Worm (Caenorhabditis elegans) whole organism, late embryonic: Measurements from ENCODE around the gene srlf-18.
A peak's percentile ranks its signal among the peaks of the same experiment; 100 is the strongest.

ENCODE experiments used
- K02D7.2 ChIP-seq: sonication (generic microtip); optimal IDR thresholded peaks from 2 replicates; lab custom pipeline; 2017; ENCODE audit warnings: mild to moderate bottlenecking, missing genetic modification characterization, missing compliant biosample characterization
- K09A11.1 ChIP-seq: sonication (generic microtip); optimal IDR thresholded peaks from 2 replicates; lab custom pipeline; 2017; ENCODE audit warnings: antibody characterized with exemption, mild to moderate bottlenecking, missing genetic modification characterization, missing compliant biosample characterization; ENCODE audit not compliant: insufficient read depth
- T23F11.4 ChIP-seq: fragments of 200-800 bp; sonication (Bioruptor generic); optimal IDR thresholded peaks from 2 replicates; lab custom pipeline; 2018; ENCODE audit warnings: mild to moderate bottlenecking, missing genetic modification characterization, missing compliant biosample characterization
- ahr-1 ChIP-seq: sonication (generic microtip); optimal IDR thresholded peaks from 2 replicates; lab custom pipeline; 2016; ENCODE audit warnings: missing genetic modification characterization, missing compliant biosample characterization
- ceh-18 ChIP-seq: sonication (generic microtip); optimal IDR thresholded peaks from 2 replicates; lab custom pipeline; 2016; ENCODE audit warnings: missing genetic modification characterization, missing compliant biosample characterization
- ceh-24 ChIP-seq: sonication (generic microtip); optimal IDR thresholded peaks from 2 replicates; lab custom pipeline; 2016; ENCODE audit warnings: mild to moderate bottlenecking, missing genetic modification characterization, missing compliant biosample characterization
- ceh-34 ChIP-seq: sonication (generic microtip); optimal IDR thresholded peaks from 2 replicates; lab custom pipeline; 2016; ENCODE audit warnings: mild to moderate bottlenecking, missing genetic modification characterization, missing compliant biosample characterization
- ceh-6 ChIP-seq: fragments of 200-800 bp; sonication (Bioruptor generic); optimal IDR thresholded peaks from 2 replicates; lab custom pipeline; 2018; ENCODE audit warnings: mild to moderate bottlenecking, missing genetic modification characterization, missing compliant biosample characterization
- ceh-9 ChIP-seq: sonication (generic microtip); optimal IDR thresholded peaks from 2 replicates; lab custom pipeline; 2016; ENCODE audit warnings: mild to moderate bottlenecking, missing genetic modification characterization, inconsistent platforms, missing compliant biosample characterization
- elt-4 ChIP-seq: sonication (generic microtip); optimal IDR thresholded peaks from 2 replicates; lab custom pipeline; 2016; ENCODE audit warnings: missing genetic modification characterization, missing compliant biosample characterization
- ets-4 ChIP-seq: sonication (generic microtip); optimal IDR thresholded peaks from 2 replicates; lab custom pipeline; 2016; ENCODE audit warnings: missing genetic modification characterization, missing compliant biosample characterization
- fkh-10 ChIP-seq: fragments of 150-350 bp; optimal IDR thresholded peaks from 2 replicates; lab custom pipeline; 2014; ENCODE audit warnings: missing biosample characterization, missing genetic modification reagents, missing genetic modification characterization
- fkh-6 ChIP-seq: sonication (generic microtip); optimal IDR thresholded peaks from 2 replicates; lab custom pipeline; 2016; ENCODE audit warnings: missing genetic modification characterization, missing compliant biosample characterization
- gmeb-2 ChIP-seq: sonication (generic microtip); optimal IDR thresholded peaks from 2 replicates; lab custom pipeline; 2016; ENCODE audit warnings: missing genetic modification characterization, inconsistent platforms, missing compliant biosample characterization
- hlh-15 ChIP-seq: sonication (generic microtip); optimal IDR thresholded peaks from 2 replicates; lab custom pipeline; 2016; ENCODE audit warnings: missing genetic modification characterization, missing compliant biosample characterization
- hlh-8 ChIP-seq: sonication (generic microtip); optimal IDR thresholded peaks from 2 replicates; lab custom pipeline; 2016; ENCODE audit warnings: missing genotype, missing genetic modification characterization, missing compliant biosample characterization
- lin-11 ChIP-seq: fragments of 200-800 bp; sonication (Bioruptor generic); optimal IDR thresholded peaks from 2 replicates; lab custom pipeline; 2018; ENCODE audit warnings: mild to moderate bottlenecking, missing genetic modification characterization, missing compliant biosample characterization
- mec-3 ChIP-seq: sonication (generic microtip); optimal IDR thresholded peaks from 2 replicates; lab custom pipeline; 2016; ENCODE audit warnings: borderline replicate concordance, missing genetic modification characterization, missing compliant biosample characterization
- nfya-1 ChIP-seq: sonication (generic microtip); optimal IDR thresholded peaks from 2 replicates; lab custom pipeline; 2017; ENCODE audit warnings: missing genetic modification characterization, mild to moderate bottlenecking, missing compliant biosample characterization, antibody characterized with exemption, moderate library complexity
- nhr-232 ChIP-seq: sonication (generic microtip); optimal IDR thresholded peaks from 2 replicates; lab custom pipeline; 2016; ENCODE audit warnings: missing genetic modification characterization, missing compliant biosample characterization
- pag-3 ChIP-seq: sonication (generic microtip); optimal IDR thresholded peaks from 2 replicates; lab custom pipeline; 2016; ENCODE audit warnings: missing compliant biosample characterization, missing genetic modification characterization, borderline replicate concordance
- pha-4 ChIP-seq: fragments of 150-350 bp; optimal IDR thresholded peaks from 2 replicates; lab custom pipeline; 2018; ENCODE audit warnings: missing biosample characterization, missing genetic modification reagents, missing genetic modification characterization
- pqm-1 ChIP-seq: sonication (generic microtip); optimal IDR thresholded peaks from 2 replicates; lab custom pipeline; 2016; ENCODE audit warnings: missing genetic modification characterization, missing compliant biosample characterization
- ref-2 ChIP-seq: sonication (generic microtip); optimal IDR thresholded peaks from 2 replicates; lab custom pipeline; 2016; ENCODE audit warnings: missing genetic modification characterization, missing compliant biosample characterization
- sox-2 ChIP-seq: fragments of 200-800 bp; sonication (Bioruptor generic); IDR thresholded peaks from 2 replicates; pipeline ENCODE4 v1.3.6; 2022; ENCODE audit warnings: missing genetic modification reagents, missing genetic modification characterization, missing compliant biosample characterization
- sox-4 ChIP-seq: sonication (generic microtip); optimal IDR thresholded peaks from 2 replicates; lab custom pipeline; 2017; ENCODE audit warnings: mild to moderate bottlenecking, missing genetic modification characterization, inconsistent platforms, missing compliant biosample characterization
- syd-9 ChIP-seq: sonication (generic microtip); optimal IDR thresholded peaks from 2 replicates; lab custom pipeline; 2016; ENCODE audit warnings: mild to moderate bottlenecking, missing genetic modification characterization, moderate library complexity, missing compliant biosample characterization
- unc-3 ChIP-seq, 2 experiments: fragments of 200-800 bp in 1 of 2; sonication (Bioruptor generic) in 1 of 2; sonication (generic microtip) in 1 of 2; conservative IDR thresholded peaks in 1 of 2; optimal IDR thresholded peaks in 1 of 2; 2 replicates each; pipeline versions ENCODE4 v1.3.6 to Lab custom; 2016 to 2022; ENCODE audit warnings: missing compliant biosample characterization in 2 of 2, missing genetic modification characterization in 2 of 2, missing genetic modification reagents in 1 of 2
- unc-42 ChIP-seq: sonication (generic microtip); optimal IDR thresholded peaks from 2 replicates; lab custom pipeline; 2016; ENCODE audit warnings: missing genotype, missing genetic modification characterization, missing compliant biosample characterization
- unc-55 ChIP-seq: sonication (generic microtip); optimal IDR thresholded peaks from 2 replicates; lab custom pipeline; 2017; ENCODE audit warnings: missing biosample characterization, missing genetic modification reagents, missing genetic modification characterization
- ztf-16 ChIP-seq: sonication (generic microtip); optimal IDR thresholded peaks from 2 replicates; lab custom pipeline; 2017; ENCODE audit warnings: missing genetic modification characterization, missing compliant biosample characterization

Gene srlf-18

ce11 chrIV:11100271-11100670 is 1.0 kb downstream of the srlf-18 start, which contains the start of gene str-3:
str-3 (minus strand) TSS chrIV:11100371.
- TF ChIP-seq nhr-232: no peak
- TF ChIP-seq pha-4 (tag; lab: Kevin White, UChicago): no peak

ce11 chrIV:11097795-11098194 is 3.5 kb downstream of the srlf-18 start, which contains the start of gene M7.12:
M7.12 (minus strand) TSS chrIV:11097982.
- TF ChIP-seq ets-4 (tag; lab: Kevin White, UChicago): no peak

DNA sequence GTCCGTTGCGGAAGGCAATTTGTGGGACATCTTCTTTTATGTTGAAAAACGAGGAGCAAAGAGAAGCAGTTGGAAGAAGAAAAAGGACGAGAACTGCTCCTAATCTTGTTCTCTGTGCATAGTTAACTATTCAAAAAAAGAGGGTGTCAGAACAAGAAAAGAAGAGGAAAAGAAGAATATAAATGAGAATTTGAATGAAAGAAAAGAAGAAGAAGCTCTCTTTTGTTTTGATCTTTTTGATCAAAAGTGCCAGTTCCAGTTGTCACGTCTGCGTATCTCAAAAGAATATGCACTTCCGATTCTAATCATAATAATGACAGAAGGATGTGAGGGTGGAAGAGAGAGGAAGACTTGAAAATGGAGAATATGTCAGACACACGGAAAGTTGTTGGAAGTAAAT is 6.3 kb downstream of the srlf-18 start, which contains the start of gene M7.8:
Gene M7.8 (minus strand): TSS at position 112 of the 400 bp plus-strand sequence.
- TF ChIP-seq unc-55 (GFP tag; lab: Kevin White, UChicago) (peak; percentile 32), unc-42 (tag; lab: Kevin White, UChicago) (peak; percentile 41), nfya-1 (no peak)
- TF ChIP-seq, all 69 proteins: peak for 2

DNA sequence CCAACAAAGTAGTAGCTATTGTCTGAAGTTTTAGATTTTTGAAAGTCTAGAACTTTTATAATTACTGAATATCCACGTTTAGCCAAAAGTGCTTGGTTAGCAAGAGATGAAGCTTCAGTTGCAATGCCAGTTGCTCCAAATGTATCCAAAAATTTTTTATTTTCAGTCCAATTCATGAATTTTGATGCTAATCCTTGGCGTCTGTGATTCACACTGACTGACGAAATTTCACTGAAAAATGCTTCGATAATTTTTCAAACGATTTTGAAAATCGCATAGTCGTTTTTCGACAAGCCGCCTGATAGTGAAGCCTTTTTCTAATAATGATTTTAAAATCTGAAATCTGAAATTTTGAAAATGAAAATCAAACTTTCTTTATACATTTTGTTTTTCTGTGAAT is 7.2 kb downstream of the srlf-18 start:
- TF ChIP-seq lin-11 (tag; lab: Kevin White, UChicago) (no peak), nhr-232 (no peak), ref-2 (no peak), sox-2 (GFP tag; lab: Robert Waterston, UW) (no peak), unc-3 (GFP tag; conservative IDR thresholded peaks at IDR 0.05; lab: Robert Waterston, UW) (no peak), unc-3 (tag; optimal IDR thresholded peaks at IDR 0.05; lab: Kevin White, UChicago) (no peak), ceh-9 (no peak), ahr-1 (no peak), mec-3 (no peak), ets-4 (tag; lab: Kevin White, UChicago) (no peak), ceh-6 (GFP tag; lab: Kevin White, UChicago) (no peak), fkh-6 (tag; lab: Kevin White, UChicago) (no peak), nfya-1 (no peak), ztf-16 (tag; lab: Kevin White, UChicago) (no peak), sox-4 (no peak), elt-4 (tag; lab: Kevin White, UChicago) (no peak), pqm-1 (tag; lab: Kevin White, UChicago) (no peak), fkh-10 (no peak), ceh-24 (tag; lab: Kevin White, UChicago) (no peak), hlh-15 (no peak)

ce11 chrIV:11092502-11093080 is 8.7 kb downstream of the srlf-18 start, which contains the start of gene bcc-1:
bcc-1 (minus strand) TSS chrIV:11092552.
- no peak for TF ChIP-seq K09A11.1 (tag; lab: Kevin White, UChicago)
- no peak for TF ChIP-seq syd-9 (tag; lab: Kevin White, UChicago)
- TF ChIP-seq, all 69 proteins: peak for 0

DNA sequence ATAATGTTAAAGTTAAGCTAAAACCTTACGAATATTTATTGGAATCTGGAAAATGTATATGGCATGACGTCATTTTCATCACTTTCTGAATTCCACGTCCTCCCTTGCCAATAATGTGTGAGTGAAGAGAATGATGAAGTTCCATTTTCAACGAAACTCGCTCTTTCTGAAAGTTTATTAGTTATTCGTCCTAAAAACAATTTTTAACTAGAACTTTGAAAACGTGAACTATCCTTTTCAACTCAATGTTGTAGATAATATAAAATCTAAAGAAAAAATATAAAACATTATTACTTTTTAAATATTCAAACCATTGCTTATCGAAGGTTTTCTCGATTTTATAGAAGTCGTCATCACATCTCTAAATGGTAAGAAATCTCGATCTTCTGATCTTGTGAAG is 11.8 kb downstream of the srlf-18 start, which contains the start of gene M7.7:
Gene M7.7 (plus strand): TSS at position 301 of the 400 bp plus-strand sequence.
- TF ChIP-seq pag-3 (tag; lab: Kevin White, UChicago) (no peak), sox-4 (no peak), nfya-1 (no peak), hlh-8 (tag; lab: Kevin White, UChicago) (no peak), ceh-24 (tag; lab: Kevin White, UChicago) (no peak), sox-2 (GFP tag; lab: Robert Waterston, UW) (no peak), ceh-34 (no peak), K02D7.2 (no peak), gmeb-2 (tag; lab: Kevin White, UChicago) (no peak), T23F11.4 (GFP tag; lab: Kevin White, UChicago) (no peak), ceh-18 (tag; lab: Kevin White, UChicago) (no peak), ceh-6 (GFP tag; lab: Kevin White, UChicago) (no peak), ets-4 (tag; lab: Kevin White, UChicago) (no peak)
- TF ChIP-seq, all 69 proteins: peak for 0
